Fruit fly (Drosophila melanogaster) whole organism, embryonic: ENCODE data around the gene CG7227.

Source experiments
- Abd-B ChIP-seq: fragments of 200-800 bp; sonication (Bioruptor generic); optimal IDR thresholded peaks from 2 replicates; lab custom pipeline; 2018; ENCODE audit warnings: missing biosample characterization, mild to moderate bottlenecking, missing genetic modification characterization, moderate library complexity
- BtbVII ChIP-seq: fragments of 200-800 bp; sonication (Bioruptor generic); optimal IDR thresholded peaks from 3 replicates; lab custom pipeline; 2017; ENCODE audit warnings: missing biosample characterization, mild to moderate bottlenecking, missing genetic modification characterization
- CG10274 ChIP-seq: fragments of 200-800 bp; sonication (Bioruptor generic); optimal IDR thresholded peaks from 3 replicates; lab custom pipeline; 2017; ENCODE audit warnings: missing biosample characterization, mild to moderate bottlenecking, missing genetic modification characterization
- CG10543 ChIP-seq: fragments of 200-800 bp; sonication (Bioruptor generic); optimal IDR thresholded peaks from 3 replicates; lab custom pipeline; 2017; ENCODE audit warnings: missing biosample characterization, mild to moderate bottlenecking, missing genetic modification characterization, moderate library complexity
- CG12071 ChIP-seq: fragments of 200-800 bp; sonication (Bioruptor generic); optimal IDR thresholded peaks from 3 replicates; lab custom pipeline; 2018; ENCODE audit warnings: missing biosample characterization, mild to moderate bottlenecking, missing genetic modification characterization
- CG12236 ChIP-seq: fragments of 200-800 bp; sonication (Bioruptor generic); optimal IDR thresholded peaks from 2 replicates; lab custom pipeline; 2016; ENCODE audit warnings: missing biosample characterization, missing genetic modification characterization
- CG1233 ChIP-seq: fragments of 200-800 bp; sonication (Bioruptor generic); optimal IDR thresholded peaks from 4 replicates; lab custom pipeline; 2018; ENCODE audit warnings: missing biosample characterization, mild to moderate bottlenecking, missing genetic modification characterization
- CG15269 ChIP-seq: fragments of 200-800 bp; sonication (Bioruptor generic); optimal IDR thresholded peaks from 2 replicates; lab custom pipeline; 2018; ENCODE audit warnings: missing biosample characterization, mild to moderate bottlenecking, missing genetic modification characterization, moderate library complexity
- CG1647 ChIP-seq: fragments of 200-800 bp; sonication (Bioruptor generic); optimal IDR thresholded peaks from 3 replicates; lab custom pipeline; 2016; ENCODE audit warnings: missing biosample characterization, missing genetic modification characterization
- CG17568 ChIP-seq: fragments of 200-800 bp; sonication (Bioruptor generic); optimal IDR thresholded peaks from 2 replicates; lab custom pipeline; 2018; ENCODE audit warnings: missing biosample characterization, mild to moderate bottlenecking, missing genetic modification characterization, moderate library complexity
- CG17802 ChIP-seq: fragments of 200-800 bp; sonication (Bioruptor generic); optimal IDR thresholded peaks from 2 replicates; lab custom pipeline; 2018; ENCODE audit warnings: missing biosample characterization, mild to moderate bottlenecking, missing genetic modification characterization, moderate library complexity
- CG1832 ChIP-seq: fragments of 200-800 bp; sonication (Bioruptor generic); optimal IDR thresholded peaks from 2 replicates; lab custom pipeline; 2017; ENCODE audit warnings: missing biosample characterization, mild to moderate bottlenecking, missing genetic modification characterization, inconsistent platforms
- CG18764 ChIP-seq: fragments of 200-800 bp; sonication (Bioruptor generic); optimal IDR thresholded peaks from 3 replicates; lab custom pipeline; 2016; ENCODE audit warnings: missing biosample characterization, missing genetic modification characterization
- CG34422 ChIP-seq: fragments of 200-800 bp; sonication (Bioruptor generic); IDR thresholded peaks from 3 replicates; pipeline ENCODE4 v1.3.6; 2022; ENCODE audit warnings: missing biosample characterization, missing genetic modification characterization
- CG4328 ChIP-seq: fragments of 200-800 bp; sonication (Bioruptor generic); optimal IDR thresholded peaks from 3 replicates; lab custom pipeline; 2017; ENCODE audit warnings: missing biosample characterization, missing genetic modification reagents, missing genetic modification characterization
- CG6689 ChIP-seq: fragments of 200-800 bp; sonication (Bioruptor generic); IDR thresholded peaks from 2 replicates; pipeline ENCODE4 v1.3.6; 2022; ENCODE audit warnings: missing biosample characterization, missing genetic modification characterization
- CG9727 ChIP-seq: fragments of 200-800 bp; sonication (Bioruptor generic); optimal IDR thresholded peaks from 3 replicates; lab custom pipeline; 2017; ENCODE audit warnings: missing biosample characterization, mild to moderate bottlenecking, missing genetic modification characterization
- CG9817 ChIP-seq: fragments of 200-800 bp; sonication (Bioruptor generic); optimal IDR thresholded peaks from 2 replicates; lab custom pipeline; 2018; ENCODE audit warnings: missing biosample characterization, mild to moderate bottlenecking, missing genetic modification characterization, moderate library complexity
- CG9876 ChIP-seq: fragments of 200-800 bp; sonication (Bioruptor generic); optimal IDR thresholded peaks from 2 replicates; lab custom pipeline; 2016; ENCODE audit warnings: missing biosample characterization, missing genetic modification characterization
- Dp ChIP-seq: fragments of 200-800 bp; sonication (Bioruptor generic); optimal IDR thresholded peaks from 2 replicates; lab custom pipeline; 2018; ENCODE audit warnings: missing biosample characterization, mild to moderate bottlenecking, missing genetic modification characterization, moderate library complexity
- E2f2 ChIP-seq: fragments of 200-800 bp; sonication (Bioruptor generic); IDR thresholded peaks from 2 replicates; pipeline ENCODE4 v1.3.6; 2022; ENCODE audit warnings: missing biosample characterization, missing genetic modification characterization
- Fer1 ChIP-seq: fragments of 200-800 bp; sonication (Bioruptor generic); optimal IDR thresholded peaks from 2 replicates; lab custom pipeline; 2017; ENCODE audit warnings: missing biosample characterization, mild to moderate bottlenecking, missing genetic modification characterization
- GATAe ChIP-seq: fragments of 200-800 bp; sonication (Bioruptor generic); conservative IDR thresholded peaks from 2 replicates; pipeline ENCODE4 v1.3.6; 2022; ENCODE audit warnings: missing biosample characterization, missing genetic modification characterization
- HLH54F ChIP-seq: fragments of 200-800 bp; sonication (Bioruptor generic); optimal IDR thresholded peaks from 3 replicates; lab custom pipeline; 2016; ENCODE audit warnings: missing biosample characterization, missing genetic modification characterization
- Hr78 ChIP-seq, 2 experiments: fragments of 200-800 bp in 1 of 2; fragments of >200 bp in 1 of 2; sonication (Bioruptor generic) in 1 of 2; optimal IDR thresholded peaks; 2 replicates each; lab custom pipeline; 2017 to 2019; ENCODE audit warnings: missing biosample characterization in 2 of 2, missing genetic modification characterization in 2 of 2, mild to moderate bottlenecking in 1 of 2, moderate library complexity in 1 of 2
- MBD-R2 ChIP-seq: fragments of 200-800 bp; sonication (Bioruptor generic); IDR thresholded peaks from 2 replicates; pipeline ENCODE4 v1.3.6; 2022; ENCODE audit warnings: missing biosample characterization, missing genetic modification characterization
- MTF-1 ChIP-seq: fragments of 200-800 bp; sonication (Bioruptor generic); optimal IDR thresholded peaks from 2 replicates; lab custom pipeline; 2018; ENCODE audit warnings: missing biosample characterization, mild to moderate bottlenecking, missing genetic modification characterization, borderline replicate concordance
- Meics ChIP-seq: fragments of 200-800 bp; sonication (Bioruptor generic); optimal IDR thresholded peaks from 2 replicates; lab custom pipeline; 2017; ENCODE audit warnings: missing biosample characterization, mild to moderate bottlenecking, missing genetic modification characterization
- Mes4 ChIP-seq: fragments of 200-800 bp; sonication (Bioruptor generic); optimal IDR thresholded peaks from 2 replicates; lab custom pipeline; 2016; ENCODE audit warnings: missing biosample characterization, missing genetic modification characterization
- Ssrp ChIP-seq: fragments of 200-800 bp; sonication (Bioruptor generic); optimal IDR thresholded peaks from 2 replicates; lab custom pipeline; 2018; ENCODE audit warnings: missing biosample characterization, mild to moderate bottlenecking, missing genetic modification characterization, moderate library complexity
- Usf ChIP-seq: fragments of 200-800 bp; sonication (Bioruptor generic); optimal IDR thresholded peaks from 2 replicates; lab custom pipeline; 2017; ENCODE audit warnings: missing genotype, missing biosample characterization, missing genetic modification characterization
- amos ChIP-seq: fragments of 200-800 bp; sonication (Bioruptor generic); IDR thresholded peaks from 2 replicates; pipeline ENCODE4 v1.3.6; 2022; ENCODE audit warnings: missing biosample characterization, missing genetic modification characterization; ENCODE audit not compliant: partially characterized antibody
- aop ChIP-seq: fragments of 200-800 bp; sonication (Bioruptor generic); IDR thresholded peaks from 2 replicates; pipeline ENCODE4 v1.3.6; 2022; ENCODE audit warnings: missing biosample characterization, missing genetic modification characterization
- cato ChIP-seq: fragments of 200-800 bp; sonication (Bioruptor generic); optimal IDR thresholded peaks from 2 replicates; lab custom pipeline; 2016; ENCODE audit warnings: missing biosample characterization, missing genetic modification characterization, borderline replicate concordance
- chn ChIP-seq: fragments of 200-800 bp; sonication (Bioruptor generic); optimal IDR thresholded peaks from 2 replicates; lab custom pipeline; 2016; ENCODE audit warnings: missing biosample characterization, missing genetic modification characterization
- en ChIP-seq: fragments of 200-800 bp; sonication (Bioruptor generic); optimal IDR thresholded peaks from 2 replicates; lab custom pipeline; 2016; ENCODE audit warnings: missing biosample characterization, missing genetic modification characterization
- esg ChIP-seq: fragments of 200-800 bp; sonication (Bioruptor generic); conservative IDR thresholded peaks from 2 replicates; pipeline ENCODE4 v1.3.6; 2022; ENCODE audit warnings: missing biosample characterization, missing genetic modification characterization
- gcm2 ChIP-seq: fragments of 200-800 bp; sonication (Bioruptor generic); optimal IDR thresholded peaks from 2 replicates; lab custom pipeline; 2016; ENCODE audit warnings: missing biosample characterization, missing genetic modification characterization
- hbn ChIP-seq: fragments of 200-800 bp; sonication (Bioruptor generic); IDR thresholded peaks from 2 replicates; pipeline ENCODE4 v1.3.6; 2022; ENCODE audit warnings: missing biosample characterization, missing genetic modification characterization; ENCODE audit not compliant: partially characterized antibody
- knrl ChIP-seq: fragments of 200-800 bp; sonication (Bioruptor generic); IDR thresholded peaks from 3 replicates; pipeline ENCODE4 v1.3.6; 2022; ENCODE audit warnings: missing biosample characterization, missing genetic modification characterization; ENCODE audit not compliant: partially characterized antibody
- mirr ChIP-seq: fragments of 200-800 bp; sonication (Bioruptor generic); optimal IDR thresholded peaks from 3 replicates; lab custom pipeline; 2018; ENCODE audit warnings: missing biosample characterization, mild to moderate bottlenecking, missing genetic modification characterization
- nerfin-1 ChIP-seq: fragments of 200-800 bp; sonication (Bioruptor generic); optimal IDR thresholded peaks from 3 replicates; lab custom pipeline; 2019; ENCODE audit warnings: missing biosample characterization, mild to moderate bottlenecking, missing genetic modification characterization, moderate library complexity
- nerfin-2 ChIP-seq: fragments of 200-800 bp; sonication (Bioruptor generic); IDR thresholded peaks from 2 replicates; pipeline ENCODE4 v1.3.6; 2022; ENCODE audit warnings: missing biosample characterization, missing genetic modification characterization; ENCODE audit not compliant: partially characterized antibody
- org-1 ChIP-seq: fragments of 200-800 bp; sonication (Bioruptor generic); optimal IDR thresholded peaks from 2 replicates; lab custom pipeline; 2017; ENCODE audit warnings: missing biosample characterization, missing genetic modification characterization
- pb ChIP-seq: fragments of 200-800 bp; sonication (Bioruptor generic); optimal IDR thresholded peaks from 3 replicates; lab custom pipeline; 2016; ENCODE audit warnings: missing biosample characterization, missing genetic modification characterization
- schlank ChIP-seq: fragments of 200-800 bp; sonication (Bioruptor generic); optimal IDR thresholded peaks from 2 replicates; lab custom pipeline; 2018; ENCODE audit warnings: missing biosample characterization, mild to moderate bottlenecking, missing genetic modification characterization
- sr ChIP-seq: fragments of 200-800 bp; sonication (Bioruptor generic); IDR thresholded peaks from 3 replicates; pipeline ENCODE4 v1.3.6; 2022; ENCODE audit warnings: missing biosample characterization, missing genetic modification characterization
- stwl ChIP-seq: fragments of 200-800 bp; sonication (Bioruptor generic); optimal IDR thresholded peaks from 3 replicates; lab custom pipeline; 2018; ENCODE audit warnings: missing biosample characterization, mild to moderate bottlenecking, missing genetic modification characterization, moderate library complexity
- vnd ChIP-seq: fragments of 200-800 bp; sonication (Bioruptor generic); IDR thresholded peaks from 3 replicates; pipeline ENCODE4 v1.3.6; 2022; ENCODE audit warnings: missing biosample characterization, missing genetic modification characterization; ENCODE audit not compliant: partially characterized antibody
- zen ChIP-seq: fragments of 200-800 bp; sonication (Bioruptor generic); optimal IDR thresholded peaks from 3 replicates; lab custom pipeline; 2018; ENCODE audit warnings: missing biosample characterization, mild to moderate bottlenecking, missing genetic modification characterization, moderate library complexity

Gene CG7227

dm6 chr2L:8004072-8004471, 6.1 kb upstream of the CG7227 start, which contains the start of gene Wwox (continued):
- no peak for TF ChIP-seq CG1233 (GFP tag; lab: Kevin White, UChicago)
- TF ChIP-seq CG4328 (GFP tag; lab: Kevin White, UChicago), result no peak
- TF ChIP-seq gcm2 (GFP tag; lab: Kevin White, UChicago), result no peak
- peak; percentile 82 for TF ChIP-seq E2f2 (GFP tag; lab: Robert Waterston, UW)
- TF ChIP-seq Mes4 (GFP tag; lab: Kevin White, UChicago), result no peak
- TF ChIP-seq CG18764 (GFP tag; lab: Kevin White, UChicago), result no peak
- TF ChIP-seq CG17568 (GFP tag; lab: Kevin White, UChicago), result no peak
- TF ChIP-seq org-1 (GFP tag; lab: Kevin White, UChicago), result no peak
- no peak for TF ChIP-seq CG9727 (GFP tag; lab: Kevin White, UChicago)
- TF ChIP-seq chn, result no peak
- no peak for TF ChIP-seq Meics (GFP tag; lab: Kevin White, UChicago)
- no peak for TF ChIP-seq aop (GFP tag; lab: Robert Waterston, UW)
- TF ChIP-seq en (GFP tag; lab: Kevin White, UChicago), result no peak
- no peak for TF ChIP-seq CG34422
- peak; percentile 20; the same call in 1 of the 2 replicates for TF ChIP-seq MBD-R2 (GFP tag; lab: Robert Waterston, UW)
- TF ChIP-seq GATAe (GFP tag; lab: Robert Waterston, UW), result no peak
- no peak for TF ChIP-seq mirr (GFP tag; lab: Kevin White, UChicago)
- TF ChIP-seq Fer1 (GFP tag; lab: Kevin White, UChicago), result no peak
- no peak for TF ChIP-seq zen (tag; lab: Kevin White, UChicago)
- no peak for TF ChIP-seq CG6689 (GFP tag; lab: Robert Waterston, UW)
- no peak for TF ChIP-seq cato
- TF ChIP-seq BtbVII (GFP tag; lab: Kevin White, UChicago), result no peak
- peak; percentile 32 for TF ChIP-seq CG15269
- no peak for TF ChIP-seq MTF-1
- peak; percentile 77 for TF ChIP-seq Dp (GFP tag; lab: Kevin White, UChicago)
- no peak for TF ChIP-seq HLH54F (GFP tag; lab: Kevin White, UChicago)
- TF ChIP-seq nerfin-1 (tag; lab: Kevin White, UChicago), result no peak
- TF ChIP-seq CG10274 (GFP tag; lab: Kevin White, UChicago), result no peak
- TF ChIP-seq pb (GFP tag; lab: Kevin White, UChicago), result no peak
- TF ChIP-seq Ssrp, result no peak
- no peak for TF ChIP-seq CG12071
- TF ChIP-seq knrl (GFP tag; lab: Robert Waterston, UW), result no peak
- TF ChIP-seq CG17802 (tag; lab: Kevin White, UChicago), result no peak
- TF ChIP-seq Usf (GFP tag; lab: Kevin White, UChicago), result no peak
- no peak for TF ChIP-seq schlank
- peak; percentile 46; the same call in 1 of the 2 replicates for TF ChIP-seq nerfin-2
- TF ChIP-seq CG9817 (tag; lab: Kevin White, UChicago), result no peak
- TF ChIP-seq CG1647 (GFP tag; lab: Kevin White, UChicago), result no peak
- TF ChIP-seq Hr78 (GFP tag; optimal IDR thresholded peaks at IDR 0.05; lab: Kevin White, UChicago), result no peak
- TF ChIP-seq vnd (GFP tag; lab: Robert Waterston, UW), result peak; percentile 28; the same call in 1 of the 3 replicates
- TF ChIP-seq CG12236 (GFP tag; lab: Kevin White, UChicago), result no peak
- peak; percentile 62 for TF ChIP-seq hbn
- TF ChIP-seq sr (GFP tag; lab: Robert Waterston, UW), result no peak
- peak; percentile 50; the same call in 1 of the 2 replicates for TF ChIP-seq amos (GFP tag; lab: Robert Waterston, UW)
- TF ChIP-seq CG1832 (GFP tag; lab: Kevin White, UChicago), result no peak
- TF ChIP-seq Abd-B, result no peak
- TF ChIP-seq CG9876, result no peak
- TF ChIP-seq esg (GFP tag; lab: Robert Waterston, UW), result no peak
- TF ChIP-seq CG10543 (GFP tag; lab: Kevin White, UChicago), result no peak
- TF ChIP-seq stwl (tag; lab: Kevin White, UChicago), result peak; percentile 22
